Fruit fly (Drosophila melanogaster) whole organism, embryonic: ENCODE results near the gene Pex10.

Experiments used
- Atf-2 ChIP-seq: fragments of 200-800 bp; sonication (Bioruptor generic); optimal IDR thresholded peaks from 2 replicates; lab custom pipeline; 2016; ENCODE audit warnings: missing biosample characterization, missing genetic modification characterization
- BEAF-32 ChIP-seq: fragments of 200-800 bp; sonication (Bioruptor generic); optimal IDR thresholded peaks from 3 replicates; lab custom pipeline; 2017; ENCODE audit warnings: missing biosample characterization, missing genetic modification characterization, mild to moderate bottlenecking, moderate library complexity, missing genetic modification reagents
- CG10431 ChIP-seq: fragments of 200-800 bp; sonication (Bioruptor generic); optimal IDR thresholded peaks from 3 replicates; lab custom pipeline; 2018; ENCODE audit warnings: missing biosample characterization, mild to moderate bottlenecking, missing genetic modification characterization
- CG10959 ChIP-seq: fragments of 200-800 bp; sonication (Bioruptor generic); IDR thresholded peaks from 2 replicates; pipeline ENCODE4 v1.3.6; 2022; ENCODE audit warnings: missing biosample characterization, missing genetic modification characterization
- CG12219 ChIP-seq: fragments of 200-800 bp; sonication (Bioruptor generic); optimal IDR thresholded peaks from 3 replicates; lab custom pipeline; 2018; ENCODE audit warnings: missing biosample characterization, mild to moderate bottlenecking, missing genetic modification characterization
- CG2712 ChIP-seq: fragments of 200-800 bp; optimal IDR thresholded peaks from 3 replicates; lab custom pipeline; 2019; ENCODE audit warnings: missing biosample characterization, mild to moderate bottlenecking, missing genetic modification characterization, moderate library complexity
- CG30020 ChIP-seq: fragments of 200-800 bp; optimal IDR thresholded peaks from 2 replicates; lab custom pipeline; 2019; ENCODE audit warnings: missing biosample characterization, mild to moderate bottlenecking, missing genetic modification characterization, moderate library complexity
- CG31365 ChIP-seq: fragments of 200-800 bp; sonication (Bioruptor generic); optimal IDR thresholded peaks from 2 replicates; lab custom pipeline; 2018; ENCODE audit warnings: missing biosample characterization, mild to moderate bottlenecking, missing genetic modification characterization
- CG31441 ChIP-seq: fragments of 200-800 bp; sonication (Bioruptor generic); IDR thresholded peaks from 2 replicates; pipeline ENCODE4 v1.3.6; 2022; ENCODE audit warnings: missing biosample characterization, missing genetic modification characterization
- CG32772 ChIP-seq: fragments of 200-800 bp; sonication (Bioruptor generic); IDR thresholded peaks from 2 replicates; pipeline ENCODE4 v1.3.6; 2022; ENCODE audit warnings: missing biosample characterization, missing genetic modification characterization
- CG3407 ChIP-seq: fragments of 200-800 bp; sonication (Bioruptor generic); optimal IDR thresholded peaks from 2 replicates; lab custom pipeline; 2018; ENCODE audit warnings: missing biosample characterization, mild to moderate bottlenecking, missing genetic modification characterization
- CG6813 ChIP-seq: fragments of 200-800 bp; sonication (Bioruptor generic); optimal IDR thresholded peaks from 2 replicates; lab custom pipeline; 2017; ENCODE audit warnings: missing biosample characterization, missing genetic modification characterization, mild to moderate bottlenecking, moderate library complexity, missing genetic modification reagents
- CG7963 ChIP-seq: fragments of 200-800 bp; sonication (Bioruptor generic); IDR thresholded peaks from 3 replicates; pipeline ENCODE4 v1.3.6; 2022; ENCODE audit warnings: missing biosample characterization, missing genetic modification characterization; ENCODE audit not compliant: partially characterized antibody
- Ets65A ChIP-seq: fragments of 200-800 bp; sonication (Bioruptor generic); peaks from one replicate; lab custom pipeline; 2016; ENCODE audit warnings: missing biosample characterization, missing genetic modification characterization
- H15 ChIP-seq: fragments of 200-800 bp; sonication (Bioruptor generic); IDR thresholded peaks from 3 replicates; pipeline ENCODE4 v1.3.6; 2022; ENCODE audit warnings: missing biosample characterization, missing genetic modification characterization
- H2.0 ChIP-seq: fragments of 200-800 bp; sonication (Bioruptor generic); IDR thresholded peaks from 2 replicates; pipeline ENCODE4 v1.3.6; 2022; ENCODE audit warnings: missing biosample characterization, missing genetic modification characterization
- Jarid2 ChIP-seq: fragments of 200-800 bp; sonication (Bioruptor generic); optimal IDR thresholded peaks from 3 replicates; lab custom pipeline; 2017; ENCODE audit warnings: mild to moderate bottlenecking, missing biosample characterization, missing genetic modification reagents, missing genetic modification characterization
- Kr ChIP-seq: fragments of 200-800 bp; sonication (Bioruptor generic); optimal IDR thresholded peaks from 2 replicates; lab custom pipeline; 2017; ENCODE audit warnings: missing biosample characterization, mild to moderate bottlenecking, missing genetic modification characterization
- Max ChIP-seq: fragments of 200-800 bp; sonication (Bioruptor generic); optimal IDR thresholded peaks from 2 replicates; lab custom pipeline; 2016; ENCODE audit warnings: missing biosample characterization, mild to moderate bottlenecking, missing genetic modification characterization
- Meics ChIP-seq: fragments of 200-800 bp; sonication (Bioruptor generic); optimal IDR thresholded peaks from 2 replicates; lab custom pipeline; 2017; ENCODE audit warnings: missing biosample characterization, mild to moderate bottlenecking, missing genetic modification characterization
- Mrtf ChIP-seq: fragments of 200-800 bp; sonication (Bioruptor generic); IDR thresholded peaks from 3 replicates; pipeline ENCODE4 v1.3.6; 2022; ENCODE audit warnings: missing biosample characterization, missing genetic modification characterization
- Pdp1 ChIP-seq, 2 experiments: fragments of 200-800 bp; sonication (Bioruptor generic); optimal IDR thresholded peaks; 3 replicates each; lab custom pipeline; 2016; ENCODE audit warnings: missing biosample characterization in 2 of 2, missing genetic modification characterization in 2 of 2, mild to moderate bottlenecking in 1 of 2, moderate library complexity in 1 of 2
- Six4 ChIP-seq: fragments of 200-800 bp; sonication (Bioruptor generic); optimal IDR thresholded peaks from 2 replicates; lab custom pipeline; 2016; ENCODE audit warnings: missing biosample characterization, missing genetic modification characterization
- Sox102F ChIP-seq: fragments of 200-800 bp; sonication (Bioruptor generic); optimal IDR thresholded peaks from 2 replicates; lab custom pipeline; 2018; ENCODE audit warnings: missing biosample characterization, mild to moderate bottlenecking, missing genetic modification characterization, moderate library complexity
- Spps ChIP-seq: fragments of 200-800 bp; sonication (Bioruptor generic); optimal IDR thresholded peaks from 2 replicates; lab custom pipeline; 2018; ENCODE audit warnings: missing biosample characterization, mild to moderate bottlenecking, missing genetic modification characterization
- Sry-β ChIP-seq: fragments of 200-800 bp; sonication (Bioruptor generic); optimal IDR thresholded peaks from 2 replicates; lab custom pipeline; 2018; ENCODE audit warnings: missing biosample characterization, mild to moderate bottlenecking, missing genetic modification characterization, moderate library complexity
- Taf1 ChIP-seq: fragments of 200-800 bp; sonication (Bioruptor generic); IDR thresholded peaks from 2 replicates; pipeline ENCODE4 v1.3.6; 2022; ENCODE audit warnings: missing biosample characterization, missing genetic modification characterization
- Usf ChIP-seq: fragments of 200-800 bp; sonication (Bioruptor generic); optimal IDR thresholded peaks from 2 replicates; lab custom pipeline; 2017; ENCODE audit warnings: missing genotype, missing biosample characterization, missing genetic modification characterization
- bcd ChIP-seq: fragments of 200-800 bp; sonication (Bioruptor generic); optimal IDR thresholded peaks from 2 replicates; lab custom pipeline; 2017; ENCODE audit warnings: missing biosample characterization, mild to moderate bottlenecking, missing genetic modification characterization
- bowl ChIP-seq: fragments of 200-800 bp; sonication (Bioruptor generic); IDR thresholded peaks from 2 replicates; pipeline ENCODE4 v1.3.6; 2022; ENCODE audit warnings: missing biosample characterization, missing genetic modification characterization
- bsh ChIP-seq, 2 experiments: fragments of 200-800 bp; sonication (Bioruptor generic); optimal IDR thresholded peaks; 2 replicates each; lab custom pipeline; 2017 to 2018; ENCODE audit warnings: mild to moderate bottlenecking in 2 of 2, missing biosample characterization in 2 of 2, missing genetic modification characterization in 2 of 2, moderate library complexity in 1 of 2
- crc ChIP-seq: fragments of 200-800 bp; sonication (Bioruptor generic); optimal IDR thresholded peaks from 2 replicates; lab custom pipeline; 2016; ENCODE audit warnings: missing biosample characterization, missing genetic modification characterization
- cwo ChIP-seq: fragments of 200-800 bp; sonication (Bioruptor generic); optimal IDR thresholded peaks from 3 replicates; lab custom pipeline; 2017; ENCODE audit warnings: missing biosample characterization, missing genetic modification characterization, mild to moderate bottlenecking, moderate library complexity, missing genetic modification reagents
- eve ChIP-seq, 2 experiments: fragments of >200 bp; optimal IDR thresholded peaks; 2 replicates each; lab custom pipeline; 2017; ENCODE audit warnings: missing biosample characterization in 2 of 2, missing genetic modification characterization in 2 of 2
- exex ChIP-seq: fragments of 200-800 bp; sonication (Bioruptor generic); optimal IDR thresholded peaks from 4 replicates; lab custom pipeline; 2018; ENCODE audit warnings: missing biosample characterization, mild to moderate bottlenecking, missing genetic modification characterization, moderate library complexity
- her ChIP-seq: fragments of 200-800 bp; sonication (Bioruptor generic); optimal IDR thresholded peaks from 2 replicates; lab custom pipeline; 2016; ENCODE audit warnings: missing biosample characterization, missing genetic modification characterization
- klu ChIP-seq: fragments of 200-800 bp; sonication (Bioruptor generic); IDR thresholded peaks from 2 replicates; pipeline ENCODE4 v1.3.6; 2022; ENCODE audit warnings: missing biosample characterization, missing genetic modification characterization
- lmd ChIP-seq: fragments of 200-800 bp; sonication (Bioruptor generic); IDR thresholded peaks from 2 replicates; pipeline ENCODE4 v1.3.6; 2022; ENCODE audit warnings: missing biosample characterization, missing genetic modification characterization
- pan ChIP-seq, 4 experiments: fragments of >200 bp in 3 of 4; fragments of 200-800 bp in 1 of 4; sonication (Bioruptor generic) in 1 of 4; optimal IDR thresholded peaks in 3 of 4; IDR thresholded peaks in 1 of 4; 2 replicates each; pipeline versions ENCODE4 v1.3.6 to Lab custom; 2017 to 2022; ENCODE audit warnings: missing biosample characterization in 2 of 4, missing genetic modification characterization in 2 of 4, mixed read lengths in 1 of 4
- peb ChIP-seq: fragments of 200-800 bp; sonication (Bioruptor generic); IDR thresholded peaks from 2 replicates; pipeline ENCODE4 v1.3.6; 2022; ENCODE audit warnings: missing biosample characterization, missing genetic modification characterization
- pum ChIP-seq: fragments of 200-800 bp; sonication (Bioruptor generic); optimal IDR thresholded peaks from 2 replicates; lab custom pipeline; 2016; ENCODE audit warnings: missing biosample characterization, missing genetic modification characterization
- scrt ChIP-seq: fragments of 200-800 bp; sonication (Bioruptor generic); optimal IDR thresholded peaks from 2 replicates; lab custom pipeline; 2018; ENCODE audit warnings: missing biosample characterization, mild to moderate bottlenecking, missing genetic modification characterization, moderate library complexity
- slbo ChIP-seq: fragments of 200-800 bp; sonication (Bioruptor generic); IDR thresholded peaks from 2 replicates; pipeline ENCODE4 v1.3.6; 2022; ENCODE audit warnings: missing biosample characterization, missing genetic modification characterization
- sr ChIP-seq: fragments of 200-800 bp; sonication (Bioruptor generic); IDR thresholded peaks from 3 replicates; pipeline ENCODE4 v1.3.6; 2022; ENCODE audit warnings: missing biosample characterization, missing genetic modification characterization
- tna ChIP-seq: fragments of 200-800 bp; sonication (Bioruptor generic); IDR thresholded peaks from 2 replicates; pipeline ENCODE4 v1.3.6; 2022; ENCODE audit warnings: missing biosample characterization, missing genetic modification characterization; ENCODE audit not compliant: partially characterized antibody
- trem ChIP-seq: fragments of 200-800 bp; optimal IDR thresholded peaks from 3 replicates; lab custom pipeline; 2019; ENCODE audit warnings: missing biosample characterization, mild to moderate bottlenecking, missing genetic modification characterization, moderate library complexity
- tx ChIP-seq: fragments of 200-800 bp; sonication (Bioruptor generic); optimal IDR thresholded peaks from 2 replicates; lab custom pipeline; 2016; ENCODE audit warnings: missing biosample characterization, missing genetic modification characterization
- yki ChIP-seq: fragments of >200 bp; optimal IDR thresholded peaks from 3 replicates; lab custom pipeline; 2018
- zen2 ChIP-seq: fragments of 200-800 bp; sonication (Bioruptor generic); IDR thresholded peaks from 3 replicates; pipeline ENCODE4 v1.3.6; 2022; ENCODE audit warnings: missing biosample characterization, missing genetic modification characterization; ENCODE audit not compliant: partially characterized antibody

Pex10 gene

DNA sequence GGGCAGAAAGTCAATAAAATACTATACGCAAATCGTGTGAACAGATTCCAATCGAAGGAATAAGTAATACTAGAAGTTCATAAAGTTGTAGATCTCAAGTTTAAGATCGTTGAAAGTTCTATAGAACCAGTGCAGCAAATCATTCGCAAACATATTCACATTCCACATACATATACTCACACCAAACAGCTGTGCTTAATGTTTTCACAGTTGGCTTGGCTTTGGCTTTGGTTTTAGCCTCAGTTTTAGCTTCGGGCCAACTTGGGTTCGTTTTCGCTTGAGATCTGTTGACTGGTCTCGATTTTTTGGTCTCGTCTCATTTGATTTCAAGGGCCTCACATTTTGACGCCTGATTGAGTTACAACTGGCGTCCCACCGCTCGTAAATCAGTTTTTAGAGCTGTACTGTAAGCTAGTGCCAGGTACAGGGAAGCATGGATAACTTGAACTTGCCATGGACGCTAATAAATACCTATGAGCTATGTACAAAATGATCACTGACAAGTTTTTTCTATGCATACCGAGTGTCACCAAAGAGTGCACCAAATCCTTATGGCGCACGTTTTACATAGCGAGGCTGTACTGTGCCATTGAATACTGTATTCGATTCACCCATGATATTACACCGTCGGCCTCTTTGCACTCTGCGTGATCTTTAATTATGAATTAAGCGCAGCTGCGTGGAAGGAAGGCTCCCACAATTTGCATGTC lies 29.3 kb downstream of the Pex10 start (continued):
- no peak for TF ChIP-seq eve (GFP tag; optimal IDR thresholded peaks at IDR 0.05; lab: Kevin White, UChicago)
- peak; percentile 76 for TF ChIP-seq CG10959 (GFP tag; lab: Robert Waterston, UW)
- peak; percentile 67 for TF ChIP-seq CG2712 (tag; lab: Kevin White, UChicago)
- TF ChIP-seq Meics (GFP tag; lab: Kevin White, UChicago), result peak; percentile 83
- TF ChIP-seq BEAF-32, result no peak
- peak; percentile 79 for TF ChIP-seq bowl (GFP tag; lab: Robert Waterston, UW)
- peak; percentile 56; the same call in 2 of the 3 replicates for TF ChIP-seq sr (GFP tag; lab: Robert Waterston, UW)
- peak; percentile 64 for TF ChIP-seq CG31441 (GFP tag; lab: Robert Waterston, UW)
- TF ChIP-seq H15, result peak; percentile 85
- TF ChIP-seq peb, result peak; percentile 65
- TF ChIP-seq CG3407 (GFP tag; lab: Kevin White, UChicago), result peak; percentile 24
- TF ChIP-seq exex (tag; lab: Kevin White, UChicago), result peak; percentile 11
- TF ChIP-seq trem, result peak; percentile 18
- no peak for TF ChIP-seq Kr (GFP tag; lab: Kevin White, UChicago)
- peak; percentile 58 for TF ChIP-seq klu (GFP tag; lab: Robert Waterston, UW)
- peak; percentile 66 for TF ChIP-seq scrt (GFP tag; lab: Kevin White, UChicago)
- TF ChIP-seq CG6813 (GFP tag; lab: Kevin White, UChicago), result peak; percentile 71
- TF ChIP-seq CG10431 (GFP tag; lab: Kevin White, UChicago), result no peak
- peak; percentile 73 for TF ChIP-seq Max (GFP tag; lab: Kevin White, UChicago)
- no peak for TF ChIP-seq pan (optimal IDR thresholded peaks at IDR 0.05; lab: Kevin White, UChicago)
- TF ChIP-seq pan (GFP tag; optimal IDR thresholded peaks at IDR 0.05 in 1 of 2, IDR thresholded peaks at IDR 0.05 in 1 of 2), result peak in 1 of 2 experiments; percentile 89
- TF ChIP-seq Sry-β (GFP tag; lab: Kevin White, UChicago), result no peak
- peak; percentile 79 for TF ChIP-seq Six4
- TF ChIP-seq slbo (GFP tag; lab: Robert Waterston, UW), result peak; percentile 95
- TF ChIP-seq tna (GFP tag; lab: Robert Waterston, UW), result no peak
- TF ChIP-seq Sox102F (GFP tag; lab: Kevin White, UChicago), result peak; percentile 77
- peak; percentile 61 for TF ChIP-seq cwo
- TF ChIP-seq Taf1 (GFP tag; lab: Robert Waterston, UW), result peak; percentile 70; the same call in 1 of the 2 replicates
- peak; percentile 86 for TF ChIP-seq CG32772 (GFP tag; lab: Robert Waterston, UW)
- peak; percentile 77 for TF ChIP-seq tx (GFP tag; lab: Kevin White, UChicago)
- TF ChIP-seq Atf-2 (GFP tag; lab: Kevin White, UChicago), result peak; percentile 25
- peak; percentile 83 for TF ChIP-seq her (GFP tag; lab: Kevin White, UChicago)
- peak; percentile 76 for TF ChIP-seq CG12219
- TF ChIP-seq Jarid2 (GFP tag; lab: Kevin White, UChicago), result peak; percentile 38
- peak; percentile 85 for TF ChIP-seq crc (GFP tag; lab: Kevin White, UChicago)
- peak; percentile 92 for TF ChIP-seq Mrtf (GFP tag; lab: Robert Waterston, UW)
- TF ChIP-seq Usf, result peak; percentile 44
- TF ChIP-seq bsh (GFP tag; optimal IDR thresholded peaks at IDR 0.05; lab: Kevin White, UChicago), result peak; percentile 43 to 65
- TF ChIP-seq Ets65A, result peak; percentile 98
- TF ChIP-seq yki (lab: Kevin White, UChicago), result no peak
- peak; percentile 88 for TF ChIP-seq H2.0 (GFP tag; lab: Robert Waterston, UW)
- TF ChIP-seq pum (GFP tag; lab: Kevin White, UChicago), result peak; percentile 76
- no peak for TF ChIP-seq zen2
- peak; percentile 83 to 88 for TF ChIP-seq Pdp1 (GFP tag; optimal IDR thresholded peaks at IDR 0.05; lab: Kevin White, UChicago)
- no peak for TF ChIP-seq CG7963 (GFP tag; lab: Robert Waterston, UW)
- no peak for TF ChIP-seq CG30020 (tag; lab: Kevin White, UChicago)
- TF ChIP-seq Spps (tag; lab: Kevin White, UChicago), result peak; percentile 18
- TF ChIP-seq CG31365, result peak; percentile 58
- TF ChIP-seq lmd (GFP tag; lab: Robert Waterston, UW), result peak; percentile 92
- peak; percentile 75 for TF ChIP-seq bcd
